Worm (Caenorhabditis elegans): ENCODE measurements around the gene F56H9.8.

- TF ChIP-seq F13H6.1 (tag; optimal IDR thresholded peaks at IDR 0.05) (no peak), sem-4 (tag; optimal IDR thresholded peaks at IDR 0.05) (no peak), zag-1 (tag; optimal IDR thresholded peaks at IDR 0.05) (no peak), alr-1 (tag; optimal IDR thresholded peaks at IDR 0.05) (no peak), skn-1 (tag; optimal IDR thresholded peaks at IDR 0.05) (no peak), snpc-4 (tag; optimal IDR thresholded peaks at IDR 0.05) (no peak), ama-1 (optimal IDR thresholded peaks at IDR 0.05) (no peak), egl-27 (tag; optimal IDR thresholded peaks at IDR 0.05) (no peak), lin-39 (tag; optimal IDR thresholded peaks at IDR 0.05) (no peak), unc-62 (GFP tag; optimal IDR thresholded peaks at IDR 0.05) (no peak), ztf-11 (tag; optimal IDR thresholded peaks at IDR 0.05) (no peak), R02D3.7 (tag; optimal IDR thresholded peaks at IDR 0.05) (no peak)
Measured at ce11 chrV:12663386-12663785, 18.8 kb downstream of the F56H9.8 start.
